Worm (Caenorhabditis elegans) whole organism, mixed stage, embryonic: ENCODE data around the gene irld-8.

Experiments used
- M03D4.4 ChIP-seq: sonication (generic microtip); optimal IDR thresholded peaks from 2 replicates; lab custom pipeline; 2017; ENCODE audit warnings: mild to moderate bottlenecking, missing genetic modification characterization, missing compliant biosample characterization
- bed-3 ChIP-seq: fragments of 200-800 bp; sonication (Bioruptor generic); optimal IDR thresholded peaks from 3 replicates; lab custom pipeline; 2018; ENCODE audit warnings: mild to moderate bottlenecking, missing genetic modification characterization, moderate library complexity, missing compliant biosample characterization
- blmp-1 ChIP-seq: fragments of 150-350 bp; optimal IDR thresholded peaks from 2 replicates; lab custom pipeline; 2014; ENCODE audit warnings: missing biosample characterization, missing genetic modification characterization
- ceh-39 ChIP-seq: fragments of 150-350 bp; optimal IDR thresholded peaks from 2 replicates; lab custom pipeline; 2014; ENCODE audit warnings: missing biosample characterization, missing genetic modification characterization
- ceh-43 ChIP-seq: fragments of 200-800 bp; sonication (Bioruptor generic); optimal IDR thresholded peaks from 2 replicates; lab custom pipeline; 2018; ENCODE audit warnings: mild to moderate bottlenecking, missing genetic modification characterization, moderate library complexity, missing compliant biosample characterization
- ceh-83 ChIP-seq: fragments of 200-800 bp; sonication (Bioruptor generic); optimal IDR thresholded peaks from 2 replicates; lab custom pipeline; 2018; ENCODE audit warnings: mild to moderate bottlenecking, missing genetic modification characterization, missing compliant biosample characterization
- ces-1 ChIP-seq: fragments of 150-350 bp; optimal IDR thresholded peaks from 2 replicates; lab custom pipeline; 2014; ENCODE audit warnings: missing biosample characterization, missing genetic modification reagents, missing genetic modification characterization
- cnd-1 ChIP-seq: fragments of 200-800 bp; sonication (Bioruptor generic); optimal IDR thresholded peaks from 2 replicates; lab custom pipeline; 2018; ENCODE audit warnings: mild to moderate bottlenecking, missing genetic modification characterization, missing compliant biosample characterization
- drap-1 ChIP-seq: fragments of 200-800 bp; sonication (Bioruptor generic); optimal IDR thresholded peaks from 3 replicates; lab custom pipeline; 2018; ENCODE audit warnings: mild to moderate bottlenecking, missing genetic modification characterization, missing compliant biosample characterization
- elt-1 ChIP-seq: sonication (generic microtip); optimal IDR thresholded peaks from 2 replicates; lab custom pipeline; 2017; ENCODE audit warnings: missing genetic modification characterization, mild to moderate bottlenecking, missing compliant biosample characterization, antibody characterized with exemption, moderate library complexity, borderline replicate concordance; ENCODE audit not compliant: insufficient read depth
- elt-3 ChIP-seq: fragments of 150-350 bp; optimal IDR thresholded peaks from 2 replicates; lab custom pipeline; 2014; ENCODE audit warnings: missing biosample characterization, missing genetic modification characterization
- flh-1 ChIP-seq: fragments of 200-800 bp; sonication (Bioruptor generic); optimal IDR thresholded peaks from 2 replicates; lab custom pipeline; 2018; ENCODE audit warnings: mild to moderate bottlenecking, missing genetic modification characterization, moderate library complexity, missing compliant biosample characterization
- ham-2 ChIP-seq: fragments of 200-800 bp; sonication (Bioruptor generic); optimal IDR thresholded peaks from 2 replicates; lab custom pipeline; 2018; ENCODE audit warnings: mild to moderate bottlenecking, missing genetic modification characterization, missing compliant biosample characterization
- hlh-1 ChIP-seq: fragments of 150-350 bp; optimal IDR thresholded peaks from 2 replicates; lab custom pipeline; 2014; ENCODE audit warnings: missing biosample characterization, missing genetic modification reagents, missing genetic modification characterization
- lin-13 ChIP-seq: fragments of 150-350 bp; optimal IDR thresholded peaks from 2 replicates; lab custom pipeline; 2014; ENCODE audit warnings: missing biosample characterization, missing genetic modification characterization
- lin-32 ChIP-seq: fragments of 200-800 bp; sonication (Bioruptor generic); optimal IDR thresholded peaks from 2 replicates; lab custom pipeline; 2018; ENCODE audit warnings: mild to moderate bottlenecking, missing genetic modification characterization, missing compliant biosample characterization
- lsy-2 ChIP-seq: fragments of 150-350 bp; optimal IDR thresholded peaks from 2 replicates; lab custom pipeline; 2014; ENCODE audit warnings: missing biosample characterization, missing genetic modification characterization
- mab-5 ChIP-seq: fragments of 150-350 bp; optimal IDR thresholded peaks from 2 replicates; lab custom pipeline; 2014; ENCODE audit warnings: missing biosample characterization, missing genetic modification characterization
- mep-1 ChIP-seq: fragments of 150-350 bp; optimal IDR thresholded peaks from 2 replicates; lab custom pipeline; 2017; ENCODE audit warnings: missing biosample characterization, missing genetic modification reagents, missing genetic modification characterization, inconsistent platforms
- mls-2 ChIP-seq: sonication (generic microtip); optimal IDR thresholded peaks from 2 replicates; lab custom pipeline; 2016; ENCODE audit warnings: mild to moderate bottlenecking, missing genetic modification characterization, moderate library complexity, missing compliant biosample characterization
- nhr-12 ChIP-seq: fragments of 150-350 bp; optimal IDR thresholded peaks from 2 replicates; lab custom pipeline; 2014; ENCODE audit warnings: missing biosample characterization, missing genetic modification characterization
- nhr-2 ChIP-seq: fragments of 150-350 bp; optimal IDR thresholded peaks from 2 replicates; lab custom pipeline; 2014; ENCODE audit warnings: missing biosample characterization, missing genetic modification characterization
- nhr-237 ChIP-seq: fragments of 150-350 bp; optimal IDR thresholded peaks from 2 replicates; lab custom pipeline; 2014; ENCODE audit warnings: missing biosample characterization, missing genetic modification characterization
- nhr-28 ChIP-seq: fragments of 150-350 bp; optimal IDR thresholded peaks from 2 replicates; lab custom pipeline; 2014; ENCODE audit warnings: missing biosample characterization, missing genetic modification characterization
- nhr-76 ChIP-seq: sonication (generic microtip); optimal IDR thresholded peaks from 2 replicates; lab custom pipeline; 2017; ENCODE audit warnings: missing biosample characterization, missing genetic modification characterization
- pha-4 ChIP-seq: fragments of 150-350 bp; optimal IDR thresholded peaks from 2 replicates; lab custom pipeline; 2018; ENCODE audit warnings: missing biosample characterization, missing genetic modification reagents, missing genetic modification characterization
- sem-2 ChIP-seq: fragments of 200-800 bp; sonication (Bioruptor generic); optimal IDR thresholded peaks from 2 replicates; lab custom pipeline; 2018; ENCODE audit warnings: mild to moderate bottlenecking, missing genetic modification characterization, missing compliant biosample characterization
- snpc-4 ChIP-seq: fragments of 150-350 bp; optimal IDR thresholded peaks from 2 replicates; lab custom pipeline; 2014; ENCODE audit warnings: missing biosample characterization, missing genetic modification characterization
- sptf-1 ChIP-seq: sonication (generic microtip); optimal IDR thresholded peaks from 2 replicates; lab custom pipeline; 2017; ENCODE audit warnings: mild to moderate bottlenecking, missing genetic modification characterization, moderate library complexity, missing compliant biosample characterization
- tbx-8 ChIP-seq: fragments of 200-800 bp; sonication (Bioruptor generic); optimal IDR thresholded peaks from 2 replicates; lab custom pipeline; 2018; ENCODE audit warnings: mild to moderate bottlenecking, missing genetic modification characterization, moderate library complexity, missing compliant biosample characterization
- unc-120 ChIP-seq: sonication (generic microtip); optimal IDR thresholded peaks from 2 replicates; lab custom pipeline; 2017; ENCODE audit warnings: missing genetic modification characterization, missing compliant biosample characterization; ENCODE audit not compliant: poor library complexity, severe bottlenecking
- unc-39 ChIP-seq: fragments of 150-350 bp; optimal IDR thresholded peaks from 2 replicates; lab custom pipeline; 2014; ENCODE audit warnings: missing biosample characterization, missing genetic modification characterization
- unc-62 ChIP-seq: fragments of 150-350 bp; optimal IDR thresholded peaks from 2 replicates; lab custom pipeline; 2014; ENCODE audit warnings: missing biosample characterization, missing genetic modification reagents, missing genetic modification characterization
- zip-8 ChIP-seq: fragments of 150-350 bp; optimal IDR thresholded peaks from 2 replicates; lab custom pipeline; 2014; ENCODE audit warnings: missing biosample characterization, missing genetic modification characterization
- ztf-11 ChIP-seq: fragments of 150-350 bp; optimal IDR thresholded peaks from 2 replicates; lab custom pipeline; 2014; ENCODE audit warnings: missing biosample characterization, missing genetic modification characterization

irld-8 gene

ce11 chrIV:8115462-8115861, at the start of gene irld-8:
Gene irld-8, plus strand, starts transcription at chrIV:8115762.
- no peak for TF ChIP-seq nhr-28 (tag; lab: Kevin White, UChicago)
- no peak for TF ChIP-seq nhr-12 (tag; lab: Kevin White, UChicago)
- no peak for TF ChIP-seq ztf-11 (tag; lab: Kevin White, UChicago)
- TF ChIP-seq ham-2 (GFP tag; lab: Kevin White, UChicago) = no peak
- TF ChIP-seq blmp-1 = no peak
- no peak for TF ChIP-seq ceh-43 (GFP tag; lab: Kevin White, UChicago)
- no peak for TF ChIP-seq elt-1
- TF ChIP-seq nhr-76 (tag; lab: Kevin White, UChicago) = no peak
- no peak for TF ChIP-seq mls-2 (tag; lab: Kevin White, UChicago)
- no peak for TF ChIP-seq unc-39 (tag; lab: Kevin White, UChicago)
- no peak for TF ChIP-seq cnd-1 (tag; lab: Kevin White, UChicago)
- TF ChIP-seq unc-62 (GFP tag; lab: Kevin White, UChicago) = no peak

ce11 chrIV:8066598-8066997, 49.0 kb upstream of the irld-8 start:
- no peak for TF ChIP-seq mab-5 (tag; lab: Kevin White, UChicago)
- TF ChIP-seq pha-4 (tag; lab: Kevin White, UChicago) = peak; percentile 19
- peak; percentile 34 for TF ChIP-seq ztf-11 (tag; lab: Kevin White, UChicago)
- no peak for TF ChIP-seq elt-3 (tag; lab: Kevin White, UChicago)
- peak; percentile 77 for TF ChIP-seq unc-120 (tag; lab: Kevin White, UChicago)
- TF ChIP-seq sptf-1 (tag; lab: Kevin White, UChicago) = peak; percentile 71
- TF ChIP-seq elt-1 = no peak
- no peak for TF ChIP-seq zip-8 (tag; lab: Kevin White, UChicago)
- TF ChIP-seq ceh-39 (tag; lab: Kevin White, UChicago) = no peak
- TF ChIP-seq cnd-1 (tag; lab: Kevin White, UChicago) = no peak
- TF ChIP-seq unc-62 (GFP tag; lab: Kevin White, UChicago) = peak; percentile 8
- TF ChIP-seq lsy-2 (tag; lab: Kevin White, UChicago) = peak; percentile 24
- no peak for TF ChIP-seq nhr-237 (tag; lab: Kevin White, UChicago)
- no peak for TF ChIP-seq lin-32 (GFP tag; lab: Kevin White, UChicago)
- no peak for TF ChIP-seq bed-3
- TF ChIP-seq M03D4.4 (tag; lab: Kevin White, UChicago) = peak; percentile 36
- no peak for TF ChIP-seq blmp-1
- TF ChIP-seq drap-1 (GFP tag; lab: Kevin White, UChicago) = peak; percentile 15
- no peak for TF ChIP-seq nhr-2 (tag; lab: Kevin White, UChicago)
- TF ChIP-seq nhr-12 (tag; lab: Kevin White, UChicago) = no peak
- TF ChIP-seq unc-39 (tag; lab: Kevin White, UChicago) = no peak
- TF ChIP-seq ceh-43 (GFP tag; lab: Kevin White, UChicago) = no peak
- TF ChIP-seq tbx-8 (GFP tag; lab: Kevin White, UChicago) = no peak
- TF ChIP-seq mls-2 (tag; lab: Kevin White, UChicago) = peak; percentile 58
- TF ChIP-seq ham-2 (GFP tag; lab: Kevin White, UChicago) = peak; percentile 29
- TF ChIP-seq ces-1 (GFP tag; lab: Kevin White, UChicago) = peak; percentile 48
- no peak for TF ChIP-seq sem-2 (GFP tag; lab: Kevin White, UChicago)
- TF ChIP-seq nhr-76 (tag; lab: Kevin White, UChicago) = no peak
- TF ChIP-seq lin-13 = no peak
- peak; percentile 30 for TF ChIP-seq mep-1 (tag; lab: Kevin White, UChicago)
- TF ChIP-seq flh-1 (GFP tag; lab: Kevin White, UChicago) = no peak
- no peak for TF ChIP-seq nhr-28 (tag; lab: Kevin White, UChicago)
- no peak for TF ChIP-seq ceh-83
- no peak for TF ChIP-seq hlh-1 (tag; lab: Kevin White, UChicago)
- no peak for TF ChIP-seq snpc-4

ce11 chrIV:8067745-8068144, 47.8 kb upstream of the irld-8 start:
- TF ChIP-seq mls-2 (tag; lab: Kevin White, UChicago) = peak; percentile 34
- no peak for TF ChIP-seq mab-5 (tag; lab: Kevin White, UChicago)

ce11 chrIV:8068280-8068679, 47.3 kb upstream of the irld-8 start:
- TF ChIP-seq hlh-1 (tag; lab: Kevin White, UChicago) = peak; percentile 97
- peak; percentile 72 for TF ChIP-seq lin-32 (GFP tag; lab: Kevin White, UChicago)
- no peak for TF ChIP-seq nhr-237 (tag; lab: Kevin White, UChicago)
- peak; percentile 38 for TF ChIP-seq unc-62 (GFP tag; lab: Kevin White, UChicago)
